Comparison of ENCODE assay signal across 5 fruit fly cellular contexts in genomic region chr3L:21626036-21626614, dm6.
TF ChIP-seq lines count a peak whose summit lies in the region.

No protein-coding gene starts in this region.

- no peak for TF ChIP-seq CTCF in whole organism, embryonic (GFP tag; optimal IDR thresholded peaks at IDR 0.05; lab: Kevin White, UChicago)

TF ChIP-seq in whole organism, adult, 20 proteins besides CTCF, POLR2A, EP300 and RAD21:
- TF ChIP-seq Clk (GFP tag; optimal IDR thresholded peaks at IDR 0.05; lab: Kevin White, UChicago) = no peak
- TF ChIP-seq ovo (GFP tag; optimal IDR thresholded peaks at IDR 0.05; lab: Kevin White, UChicago) = no peak
- no peak for TF ChIP-seq CG5204 (GFP tag; optimal IDR thresholded peaks at IDR 0.05; lab: Kevin White, UChicago)
- no peak for TF ChIP-seq Crg-1 (GFP tag; optimal IDR thresholded peaks at IDR 0.05; lab: Kevin White, UChicago)
- no peak for TF ChIP-seq cnc (optimal IDR thresholded peaks at IDR 0.05; lab: Kevin White, UChicago)
- TF ChIP-seq CG1620 (GFP tag; optimal IDR thresholded peaks at IDR 0.05; lab: Kevin White, UChicago) = no peak
- TF ChIP-seq Mnt (GFP tag; optimal IDR thresholded peaks at IDR 0.05; lab: Kevin White, UChicago) = no peak
- no peak for TF ChIP-seq CG14711 (tag; optimal IDR thresholded peaks at IDR 0.05; lab: Kevin White, UChicago)
- no peak for TF ChIP-seq cic (GFP tag; optimal IDR thresholded peaks at IDR 0.05; lab: Kevin White, UChicago)
- peak; percentile 76 for TF ChIP-seq kay (GFP tag; lab: Kevin White, UChicago; ENCODE audit: borderline replicate concordance)
- no peak for TF ChIP-seq CG7101 (tag; optimal IDR thresholded peaks at IDR 0.05; lab: Kevin White, UChicago)
- no peak for TF ChIP-seq CG11617 (GFP tag; optimal IDR thresholded peaks at IDR 0.05; lab: Kevin White, UChicago)
- TF ChIP-seq tj (GFP tag; optimal IDR thresholded peaks at IDR 0.05; lab: Kevin White, UChicago) = peak; percentile 10
- TF ChIP-seq CG33017 (tag; optimal IDR thresholded peaks at IDR 0.05; lab: Kevin White, UChicago) = no peak

TF ChIP-seq in whole organism, embryonic, 481 proteins besides CTCF, POLR2A, EP300 and RAD21 (continues in another document):
- TF ChIP-seq CG42726 (GFP tag; IDR thresholded peaks at IDR 0.05; lab: Robert Waterston, UW; ENCODE audit: partially characterized antibody) (no peak), unc-4 (GFP tag; IDR thresholded peaks at IDR 0.05; lab: Robert Waterston, UW; ENCODE audit: partially characterized antibody) (peak; percentile 82), Nf-YA (GFP tag; IDR thresholded peaks at IDR 0.05; lab: Robert Waterston, UW) (no peak), CG4282 (GFP tag; optimal IDR thresholded peaks at IDR 0.05; lab: Kevin White, UChicago) (no peak), CG4617 (GFP tag; optimal IDR thresholded peaks at IDR 0.05; lab: Kevin White, UChicago; ENCODE audit: borderline replicate concordance) (peak; percentile 76), Dfd (GFP tag; optimal IDR thresholded peaks at IDR 0.05; lab: Kevin White, UChicago) (no peak), sd (tag; optimal IDR thresholded peaks at IDR 0.05; lab: Kevin White, UChicago) (no peak), stwl (tag; optimal IDR thresholded peaks at IDR 0.05; lab: Kevin White, UChicago) (peak; percentile 88), hb (GFP tag; IDR thresholded peaks at IDR 0.05; lab: Robert Waterston, UW; ENCODE audit: partially characterized antibody) (peak; percentile 64; the same call in 1 of the 3 replicates), CG2129 (GFP tag; IDR thresholded peaks at IDR 0.05; lab: Robert Waterston, UW; ENCODE audit: partially characterized antibody) (peak; percentile 46; the same call in 1 of the 2 replicates), Dp (GFP tag; optimal IDR thresholded peaks at IDR 0.05; lab: Kevin White, UChicago) (peak; percentile 33), E2f2 (GFP tag; IDR thresholded peaks at IDR 0.05; lab: Robert Waterston, UW) (peak; percentile 44), disco-r (GFP tag; optimal IDR thresholded peaks at IDR 0.05; lab: Kevin White, UChicago) (no peak), Hey (tag; optimal IDR thresholded peaks at IDR 0.05; lab: Kevin White, UChicago) (no peak), hth (optimal IDR thresholded peaks at IDR 0.05; lab: Kevin White, UChicago) (no peak), CG7963 (GFP tag; IDR thresholded peaks at IDR 0.05; lab: Robert Waterston, UW; ENCODE audit: partially characterized antibody) (no peak), CG2116 (GFP tag; optimal IDR thresholded peaks at IDR 0.05; lab: Kevin White, UChicago) (peak; percentile 64), onecut (GFP tag; IDR thresholded peaks at IDR 0.05; lab: Robert Waterston, UW) (peak; percentile 52; the same call in 1 of the 2 replicates)

TF ChIP-seq in whole organism, prepupa, 60 proteins besides CTCF, POLR2A, EP300 and RAD21:
- TF ChIP-seq Eip78C (GFP tag; lab: Kevin White, UChicago) (peak; percentile 55), pdm3 (GFP tag; optimal IDR thresholded peaks at IDR 0.05; lab: Kevin White, UChicago) (no peak), CG11902 (GFP tag; optimal IDR thresholded peaks at IDR 0.05; lab: Kevin White, UChicago) (no peak), esn (GFP tag; optimal IDR thresholded peaks at IDR 0.05; lab: Kevin White, UChicago) (peak; percentile 38), Blimp-1 (GFP tag; optimal IDR thresholded peaks at IDR 0.05; lab: Kevin White, UChicago) (no peak), dac (GFP tag; optimal IDR thresholded peaks at IDR 0.05; lab: Kevin White, UChicago) (no peak)

TF ChIP-seq in whole organism, pupa, 21 proteins besides CTCF, POLR2A, EP300 and RAD21:
- peak; percentile 70 for TF ChIP-seq D1 (tag; optimal IDR thresholded peaks at IDR 0.05; lab: Kevin White, UChicago)
- no peak for TF ChIP-seq rn (GFP tag; IDR thresholded peaks at IDR 0.05; lab: Robert Waterston, UW)

TF ChIP-seq in whole organism, wandering third instar larva, 38 proteins besides CTCF, POLR2A, EP300 and RAD21:
- peak; percentile 38 for TF ChIP-seq sage (GFP tag; optimal IDR thresholded peaks at IDR 0.05; lab: Kevin White, UChicago)
- no peak for TF ChIP-seq fru (GFP tag; optimal IDR thresholded peaks at IDR 0.05; lab: Kevin White, UChicago)
- TF ChIP-seq CrebA (GFP tag; optimal IDR thresholded peaks at IDR 0.05; lab: Kevin White, UChicago; ENCODE audit: borderline replicate concordance) = no peak
- no peak for TF ChIP-seq jim (GFP tag; optimal IDR thresholded peaks at IDR 0.05; lab: Kevin White, UChicago)
- TF ChIP-seq woc (GFP tag; optimal IDR thresholded peaks at IDR 0.05; lab: Kevin White, UChicago) = peak; percentile 11
- TF ChIP-seq lola (GFP tag; optimal IDR thresholded peaks at IDR 0.05; lab: Kevin White, UChicago) = no peak
- no peak for TF ChIP-seq Mio (GFP tag; optimal IDR thresholded peaks at IDR 0.05; lab: Kevin White, UChicago)
- TF ChIP-seq h (GFP tag; optimal IDR thresholded peaks at IDR 0.05; lab: Kevin White, UChicago) = no peak
- TF ChIP-seq ey (GFP tag; optimal IDR thresholded peaks at IDR 0.05; lab: Kevin White, UChicago) = no peak
- TF ChIP-seq Hr78 (GFP tag; optimal IDR thresholded peaks at IDR 0.05; lab: Kevin White, UChicago) = no peak
- TF ChIP-seq dmrt93B (GFP tag; optimal IDR thresholded peaks at IDR 0.05; lab: Kevin White, UChicago) = no peak
- peak; percentile 42 for TF ChIP-seq Hr83 (GFP tag; optimal IDR thresholded peaks at IDR 0.05; lab: Kevin White, UChicago; ENCODE audit: poor library complexity, severe bottlenecking)
- TF ChIP-seq CG9705 (GFP tag; optimal IDR thresholded peaks at IDR 0.05; lab: Kevin White, UChicago) = no peak
- no peak for TF ChIP-seq N (GFP tag; optimal IDR thresholded peaks at IDR 0.05; lab: Kevin White, UChicago)
- no peak for TF ChIP-seq Abd-B (GFP tag; optimal IDR thresholded peaks at IDR 0.05; lab: Kevin White, UChicago)
- no peak for TF ChIP-seq dsf (GFP tag; optimal IDR thresholded peaks at IDR 0.05; lab: Kevin White, UChicago; ENCODE audit: borderline replicate concordance)
- no peak for TF ChIP-seq Rel (GFP tag; optimal IDR thresholded peaks at IDR 0.05; lab: Kevin White, UChicago)
- TF ChIP-seq Rel (tag; optimal IDR thresholded peaks at IDR 0.05; lab: Kevin White, UChicago) = no peak
- TF ChIP-seq dl (GFP tag; optimal IDR thresholded peaks at IDR 0.05; lab: Kevin White, UChicago; ENCODE audit: insufficient read depth in 1 of 2, partially characterized antibody in 2 of 2) = no peak
- no peak for TF ChIP-seq Dfd (GFP tag; optimal IDR thresholded peaks at IDR 0.05; lab: Kevin White, UChicago)
- no peak for TF ChIP-seq brk (GFP tag; optimal IDR thresholded peaks at IDR 0.05; lab: Kevin White, UChicago)
- TF ChIP-seq Myc (optimal IDR thresholded peaks at IDR 0.05; lab: Kevin White, UChicago) = no peak
- TF ChIP-seq GATAd (GFP tag; optimal IDR thresholded peaks at IDR 0.05; lab: Kevin White, UChicago) = no peak
- no peak for TF ChIP-seq pan (optimal IDR thresholded peaks at IDR 0.05; lab: Kevin White, UChicago)
- no peak for TF ChIP-seq CG32264 (GFP tag; optimal IDR thresholded peaks at IDR 0.05; lab: Kevin White, UChicago)
